Fruit fly (Drosophila melanogaster): Measurements from ENCODE around the gene TfIIA-L.

Gene TfIIA-L

dm6 chr3R:27289638-27290037, 38.7 kb downstream of the TfIIA-L start (continued):
- no peak for TF ChIP-seq CG17568 (GFP tag; optimal IDR thresholded peaks at IDR 0.05)
- peak; percentile 61 for TF ChIP-seq CG18599 (GFP tag; optimal IDR thresholded peaks at IDR 0.05)
- TF ChIP-seq CG12155 (GFP tag; optimal IDR thresholded peaks at IDR 0.05), result no peak
- peak; percentile 56 for TF ChIP-seq CG11504 (tag; optimal IDR thresholded peaks at IDR 0.05)
- TF ChIP-seq abd-A (tag; optimal IDR thresholded peaks at IDR 0.05), result no peak
- TF ChIP-seq tap (tag; optimal IDR thresholded peaks at IDR 0.05), result no peak
- TF ChIP-seq CG30403 (GFP tag; optimal IDR thresholded peaks at IDR 0.05), result peak; percentile 37
- TF ChIP-seq Aef1 (GFP tag; IDR thresholded peaks at IDR 0.05), result peak; percentile 40; the same call in 1 of the 3 replicates
- TF ChIP-seq Lpt (GFP tag; optimal IDR thresholded peaks at IDR 0.05), result no peak
- no peak for TF ChIP-seq hkb (optimal IDR thresholded peaks at IDR 0.05)
- no peak for TF ChIP-seq hkb (GFP tag; IDR thresholded peaks at IDR 0.05)
- no peak for TF ChIP-seq CHES-1-like (GFP tag; optimal IDR thresholded peaks at IDR 0.05)
- TF ChIP-seq CG6689 (GFP tag; IDR thresholded peaks at IDR 0.05), result no peak
- TF ChIP-seq pnt (GFP tag; optimal IDR thresholded peaks at IDR 0.05), result peak; percentile 10
- no peak for TF ChIP-seq Eip74EF (GFP tag; optimal IDR thresholded peaks at IDR 0.05)
- TF ChIP-seq Mrtf (GFP tag; IDR thresholded peaks at IDR 0.05), result 0 out of 3 replicates have a peak, but pooled peaks have one; percentile 51
- no peak for TF ChIP-seq tll (GFP tag; optimal IDR thresholded peaks at IDR 0.05)
- TF ChIP-seq mirr (GFP tag; optimal IDR thresholded peaks at IDR 0.05), result no peak
- TF ChIP-seq chn (GFP tag; optimal IDR thresholded peaks at IDR 0.05), result no peak
- no peak for TF ChIP-seq CG14050 (GFP tag; IDR thresholded peaks at IDR 0.05)
- TF ChIP-seq crc (GFP tag; optimal IDR thresholded peaks at IDR 0.05), result no peak
- no peak for TF ChIP-seq gt (GFP tag; IDR thresholded peaks at IDR 0.05)
- no peak for TF ChIP-seq HmgD (GFP tag; optimal IDR thresholded peaks at IDR 0.05)
- TF ChIP-seq Kr (GFP tag; optimal IDR thresholded peaks at IDR 0.05), result no peak
- no peak for TF ChIP-seq CG4707 (GFP tag; optimal IDR thresholded peaks at IDR 0.05)
- no peak for TF ChIP-seq Bgb (GFP tag; IDR thresholded peaks at IDR 0.05; ENCODE audit: partially characterized antibody)
- TF ChIP-seq CG3726 (GFP tag; IDR thresholded peaks at IDR 0.05), result no peak
- TF ChIP-seq CG7786 (GFP tag; optimal IDR thresholded peaks at IDR 0.05), result peak; percentile 30
- no peak for TF ChIP-seq pita (GFP tag; optimal IDR thresholded peaks at IDR 0.05)
- TF ChIP-seq CG17802 (tag; optimal IDR thresholded peaks at IDR 0.05), result no peak
- no peak for TF ChIP-seq br (optimal IDR thresholded peaks at IDR 0.05)
- TF ChIP-seq Fer2 (tag; optimal IDR thresholded peaks at IDR 0.05), result peak; percentile 19
- no peak for TF ChIP-seq CG8089 (GFP tag; optimal IDR thresholded peaks at IDR 0.05)
- no peak for TF ChIP-seq lbe (GFP tag; optimal IDR thresholded peaks at IDR 0.05)
- TF ChIP-seq gsb (GFP tag; IDR thresholded peaks at IDR 0.05), result no peak
- peak; percentile 33 for TF ChIP-seq CG13424 (tag; optimal IDR thresholded peaks at IDR 0.05)
- no peak for TF ChIP-seq Usf (GFP tag; optimal IDR thresholded peaks at IDR 0.05)
- TF ChIP-seq CG17612 (GFP tag; IDR thresholded peaks at IDR 0.05), result no peak
- TF ChIP-seq CG17359 (tag; optimal IDR thresholded peaks at IDR 0.05), result peak; percentile 48
- no peak for TF ChIP-seq caup (GFP tag; optimal IDR thresholded peaks at IDR 0.05; ENCODE audit: severe bottlenecking)
- TF ChIP-seq CG3065 (GFP tag; optimal IDR thresholded peaks at IDR 0.05), result no peak
- TF ChIP-seq Nf-YC (tag; optimal IDR thresholded peaks at IDR 0.05), result no peak
- no peak for TF ChIP-seq emc (GFP tag; optimal IDR thresholded peaks at IDR 0.05)
- TF ChIP-seq zfh1 (GFP tag; IDR thresholded peaks at IDR 0.05), result peak; percentile 62; the same call in 1 of the 3 replicates

All from whole organism, embryonic.